Worm (Caenorhabditis elegans) whole organism, young adult: ENCODE measurements around the gene bath-37.
A peak's percentile ranks its signal among the peaks of the same experiment; 100 is the strongest.

Source experiments
- D2030.7 ChIP-seq: fragments of 200-800 bp; sonication (Bioruptor generic); IDR thresholded peaks from 2 replicates; pipeline ENCODE4 v1.3.6; 2022; ENCODE audit warnings: missing genetic modification reagents, missing genetic modification characterization, missing compliant biosample characterization
- F23B12.7 ChIP-seq: sonication (generic microtip); optimal IDR thresholded peaks from 2 replicates; lab custom pipeline; 2017; ENCODE audit warnings: missing genetic modification characterization, mild to moderate bottlenecking, missing compliant biosample characterization, antibody characterized with exemption, moderate library complexity; ENCODE audit not compliant: insufficient read depth
- F49E8.2 ChIP-seq: sonication (generic microtip); optimal IDR thresholded peaks from 3 replicates; lab custom pipeline; 2017; ENCODE audit warnings: missing genetic modification characterization, mild to moderate bottlenecking, missing compliant biosample characterization, antibody characterized with exemption, moderate library complexity; ENCODE audit not compliant: insufficient read depth
- F57C9.4 ChIP-seq: sonication (generic microtip); optimal IDR thresholded peaks from 2 replicates; lab custom pipeline; 2017; ENCODE audit warnings: mild to moderate bottlenecking, missing genetic modification characterization, missing compliant biosample characterization
- Y53G8AR.9 ChIP-seq: fragments of 200-800 bp; sonication (Bioruptor generic); conservative IDR thresholded peaks from 2 replicates; pipeline ENCODE4 v1.3.6; 2022; ENCODE audit warnings: missing genetic modification reagents, missing genetic modification characterization, missing compliant biosample characterization
- ZK185.1 ChIP-seq: sonication (generic microtip); optimal IDR thresholded peaks from 2 replicates; lab custom pipeline; 2016; ENCODE audit warnings: mild to moderate bottlenecking, missing genetic modification characterization, missing compliant biosample characterization; ENCODE audit not compliant: poor library complexity, severe bottlenecking
- attf-3 ChIP-seq: fragments of 200-800 bp; sonication (Bioruptor generic); conservative IDR thresholded peaks from 2 replicates; pipeline ENCODE4 v1.3.6; 2022; ENCODE audit warnings: missing genetic modification reagents, missing genetic modification characterization, missing compliant biosample characterization
- bed-1 ChIP-seq: fragments of 200-800 bp; sonication (Bioruptor generic); IDR thresholded peaks from 2 replicates; pipeline ENCODE4 v1.3.6; 2022; ENCODE audit warnings: missing genetic modification reagents, missing genetic modification characterization, missing compliant biosample characterization
- cebp-2 ChIP-seq: fragments of 200-800 bp; sonication (Bioruptor generic); IDR thresholded peaks from 2 replicates; pipeline ENCODE4 v1.3.6; 2022; ENCODE audit warnings: missing genetic modification characterization, missing compliant biosample characterization
- ceh-100 ChIP-seq: fragments of 200-800 bp; sonication (Bioruptor generic); IDR thresholded peaks from 2 replicates; pipeline ENCODE4 v1.3.6; 2022; ENCODE audit warnings: missing genetic modification reagents, missing genetic modification characterization, missing compliant biosample characterization
- ceh-27 ChIP-seq: fragments of 200-800 bp; sonication (Bioruptor generic); optimal IDR thresholded peaks from 2 replicates; lab custom pipeline; 2018; ENCODE audit warnings: mild to moderate bottlenecking, missing genetic modification characterization, moderate library complexity, missing compliant biosample characterization
- ceh-40 ChIP-seq: fragments of 200-800 bp; sonication (Bioruptor generic); IDR thresholded peaks from 2 replicates; pipeline ENCODE4 v1.3.6; 2022; ENCODE audit warnings: missing genetic modification characterization, missing compliant biosample characterization
- ceh-58 ChIP-seq: fragments of 200-800 bp; sonication (Bioruptor generic); IDR thresholded peaks from 2 replicates; pipeline ENCODE4 v1.3.6; 2022; ENCODE audit warnings: missing genetic modification characterization, missing compliant biosample characterization
- ceh-79 ChIP-seq: sonication (generic microtip); optimal IDR thresholded peaks from 2 replicates; lab custom pipeline; 2017; ENCODE audit warnings: mild to moderate bottlenecking, missing genetic modification characterization, missing compliant biosample characterization
- chd-7 ChIP-seq: sonication (generic microtip); optimal IDR thresholded peaks from 2 replicates; lab custom pipeline; 2016; ENCODE audit warnings: mild to moderate bottlenecking, missing genetic modification characterization, moderate library complexity, missing compliant biosample characterization
- efl-1 ChIP-seq: fragments of 150-350 bp; optimal IDR thresholded peaks from 2 replicates; lab custom pipeline; 2014; ENCODE audit warnings: missing biosample characterization, missing genetic modification reagents, missing genetic modification characterization
- egl-18 ChIP-seq: fragments of 200-800 bp; sonication (Bioruptor generic); IDR thresholded peaks from 2 replicates; pipeline ENCODE4 v1.3.6; 2022; ENCODE audit warnings: missing genetic modification reagents, missing genetic modification characterization, missing compliant biosample characterization
- ekl-4 ChIP-seq: fragments of 200-800 bp; sonication (Bioruptor generic); IDR thresholded peaks from 2 replicates; pipeline ENCODE4 v1.3.6; 2022; ENCODE audit warnings: missing genetic modification reagents, missing genetic modification characterization, missing compliant biosample characterization
- him-1 ChIP-seq: sonication (generic microtip); optimal IDR thresholded peaks from 2 replicates; lab custom pipeline; 2016; ENCODE audit warnings: missing genotype, missing genetic modification reagents, missing genetic modification characterization, missing compliant biosample characterization
- hmg-20 ChIP-seq: fragments of 200-800 bp; sonication (Bioruptor generic); IDR thresholded peaks from 2 replicates; pipeline ENCODE4 v1.3.6; 2022; ENCODE audit warnings: missing genetic modification reagents, missing genetic modification characterization, missing compliant biosample characterization
- lag-1 ChIP-seq: fragments of 200-800 bp; sonication (Bioruptor generic); IDR thresholded peaks from 2 replicates; pipeline ENCODE4 v1.3.6; 2022; ENCODE audit warnings: missing genetic modification reagents, missing genetic modification characterization, missing compliant biosample characterization
- lin-35 ChIP-seq, 3 experiments: fragments of 150-350 bp in 2 of 3; sonication (generic microtip) in 1 of 3; optimal IDR thresholded peaks; 2 replicates each; lab custom pipeline; 2014 to 2018; ENCODE audit warnings: missing biosample characterization in 3 of 3, missing genetic modification characterization in 3 of 3, missing genetic modification reagents in 3 of 3
- lin-54 ChIP-seq: fragments of 200-800 bp; sonication (Bioruptor generic); optimal IDR thresholded peaks from 2 replicates; lab custom pipeline; 2018; ENCODE audit warnings: mild to moderate bottlenecking, missing genetic modification characterization, missing compliant biosample characterization
- lsl-1 ChIP-seq: fragments of 200-800 bp; sonication (Bioruptor generic); optimal IDR thresholded peaks from 2 replicates; lab custom pipeline; 2018; ENCODE audit warnings: mild to moderate bottlenecking, missing genetic modification characterization, moderate library complexity, missing compliant biosample characterization
- lsy-27 ChIP-seq: sonication (generic microtip); optimal IDR thresholded peaks from 2 replicates; lab custom pipeline; 2017; ENCODE audit warnings: missing genetic modification characterization, mild to moderate bottlenecking, missing compliant biosample characterization, antibody characterized with exemption, missing genotype, borderline replicate concordance; ENCODE audit not compliant: insufficient read depth
- madf-3 ChIP-seq: fragments of 200-800 bp; sonication (Bioruptor generic); IDR thresholded peaks from 2 replicates; pipeline ENCODE4 v1.3.6; 2022; ENCODE audit warnings: missing genetic modification reagents, missing genetic modification characterization, missing compliant biosample characterization
- madf-6 ChIP-seq: fragments of 200-800 bp; sonication (Bioruptor generic); IDR thresholded peaks from 2 replicates; pipeline ENCODE4 v1.3.6; 2022; ENCODE audit warnings: missing genetic modification reagents, missing genetic modification characterization, missing compliant biosample characterization
- madf-8 ChIP-seq: fragments of 200-800 bp; sonication (Bioruptor generic); conservative IDR thresholded peaks from 2 replicates; pipeline ENCODE4 v1.3.6; 2022; ENCODE audit warnings: missing genetic modification reagents, missing genetic modification characterization, missing compliant biosample characterization
- mes-4 ChIP-seq: sonication (generic microtip); optimal IDR thresholded peaks from 2 replicates; lab custom pipeline; 2016; ENCODE audit warnings: missing genotype, missing genetic modification characterization, missing compliant biosample characterization
- nfya-1 ChIP-seq: sonication (generic microtip); optimal IDR thresholded peaks from 2 replicates; lab custom pipeline; 2017; ENCODE audit warnings: antibody characterized with exemption, missing compliant biosample characterization, missing genetic modification characterization, borderline replicate concordance; ENCODE audit not compliant: insufficient read depth
- nfya-2 ChIP-seq: fragments of 200-800 bp; sonication (Bioruptor generic); IDR thresholded peaks from 2 replicates; pipeline ENCODE4 v1.3.6; 2022; ENCODE audit warnings: missing genetic modification reagents, missing genetic modification characterization, missing compliant biosample characterization
- nfyb-1 ChIP-seq: fragments of 200-800 bp; sonication (Bioruptor generic); IDR thresholded peaks from 2 replicates; pipeline ENCODE4 v1.3.6; 2022; ENCODE audit warnings: missing genetic modification reagents, missing genetic modification characterization, missing compliant biosample characterization
- nhr-120 ChIP-seq: fragments of 200-800 bp; sonication (Bioruptor generic); IDR thresholded peaks from 2 replicates; pipeline ENCODE4 v1.3.6; 2022; ENCODE audit warnings: missing genetic modification characterization, missing compliant biosample characterization
- nhr-179 ChIP-seq: sonication (generic microtip); optimal IDR thresholded peaks from 2 replicates; lab custom pipeline; 2016; ENCODE audit warnings: mild to moderate bottlenecking, missing genetic modification characterization, missing compliant biosample characterization
- nhr-80 ChIP-seq: sonication (generic microtip); optimal IDR thresholded peaks from 2 replicates; lab custom pipeline; 2016; ENCODE audit warnings: missing genetic modification characterization, missing compliant biosample characterization
- nhr-90 ChIP-seq: sonication (generic microtip); optimal IDR thresholded peaks from 2 replicates; lab custom pipeline; 2016; ENCODE audit warnings: missing genotype, mild to moderate bottlenecking, missing genetic modification characterization, missing compliant biosample characterization
- pha-4 ChIP-seq: fragments of 150-350 bp; sonication (generic microtip); optimal IDR thresholded peaks from 2 replicates; lab custom pipeline; 2014; ENCODE audit warnings: missing biosample characterization, missing genetic modification reagents, missing genetic modification characterization
- rcor-1 ChIP-seq: fragments of 200-800 bp; sonication (Bioruptor generic); IDR thresholded peaks from 2 replicates; pipeline ENCODE4 v1.3.6; 2022; ENCODE audit warnings: missing genetic modification reagents, missing genetic modification characterization, missing compliant biosample characterization
- repo-1 ChIP-seq: sonication (generic microtip); optimal IDR thresholded peaks from 2 replicates; lab custom pipeline; 2017; ENCODE audit warnings: mild to moderate bottlenecking, missing genetic modification characterization, missing compliant biosample characterization
- snpc-1.1 ChIP-seq: sonication (generic microtip); optimal IDR thresholded peaks from 2 replicates; lab custom pipeline; 2017; ENCODE audit warnings: missing genetic modification characterization, mild to moderate bottlenecking, missing compliant biosample characterization, antibody characterized with exemption, moderate library complexity, missing genotype, missing genetic modification reagents; ENCODE audit not compliant: insufficient read depth
- snpc-1.3 ChIP-seq: sonication (generic microtip); optimal IDR thresholded peaks from 2 replicates; lab custom pipeline; 2017; ENCODE audit warnings: missing genetic modification characterization, mild to moderate bottlenecking, missing compliant biosample characterization, antibody characterized with exemption, moderate library complexity, missing genotype, missing genetic modification reagents; ENCODE audit not compliant: insufficient read depth
- somi-1 ChIP-seq: fragments of 200-800 bp; sonication (Bioruptor generic); optimal IDR thresholded peaks from 2 replicates; lab custom pipeline; 2018; ENCODE audit warnings: mild to moderate bottlenecking, missing genetic modification characterization, missing compliant biosample characterization
- tbp1 ChIP-seq: fragments of 200-800 bp; sonication (Bioruptor generic); optimal IDR thresholded peaks from 2 replicates; lab custom pipeline; 2018; ENCODE audit warnings: mild to moderate bottlenecking, missing genetic modification characterization, missing compliant biosample characterization
- unc-62 ChIP-seq: fragments of 150-350 bp; optimal IDR thresholded peaks from 2 replicates; lab custom pipeline; 2014; ENCODE audit warnings: missing biosample characterization, missing genetic modification reagents, missing genetic modification characterization
- xnd-1 ChIP-seq: sonication (generic microtip); optimal IDR thresholded peaks from 2 replicates; lab custom pipeline; 2016; ENCODE audit warnings: missing genotype, missing genetic modification reagents, missing genetic modification characterization, missing compliant biosample characterization
- ztf-28 ChIP-seq: fragments of 200-800 bp; sonication (Bioruptor generic); IDR thresholded peaks from 2 replicates; pipeline ENCODE4 v1.3.6; 2022; ENCODE audit warnings: missing genetic modification reagents, missing genetic modification characterization, missing compliant biosample characterization

The bath-37 gene

DNA sequence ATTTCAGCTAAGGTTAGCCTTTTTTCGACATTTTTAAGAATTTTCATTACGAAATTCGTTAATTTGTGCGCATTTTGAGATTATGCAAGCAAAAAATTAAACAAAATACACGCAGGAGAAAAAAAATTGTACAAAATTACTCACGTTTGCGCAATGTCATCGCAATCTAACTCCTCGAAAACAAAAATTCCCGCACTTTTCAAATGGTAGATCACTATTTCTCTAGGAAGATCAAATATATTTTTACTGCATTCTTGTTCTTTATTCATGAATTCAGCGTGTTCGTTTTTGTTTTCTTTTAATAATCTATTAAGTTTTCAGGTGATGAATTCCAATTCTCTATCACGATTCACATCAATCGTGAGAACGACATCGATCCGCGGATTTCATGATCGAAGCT is 37.7 kb upstream of the bath-37 start, which contains the start of the genes T12G3.6 and mrpl-51:
T12G3.6 (minus strand) TSS at position 269 of the 400 bp plus-strand sequence.
mrpl-51 (plus strand) TSS at position 322 of the 400 bp plus-strand sequence.
- TF ChIP-seq efl-1: peak; percentile 73
- TF ChIP-seq madf-6: peak; percentile 78
- peak; percentile 22; the same call in 1 of the 2 replicates for TF ChIP-seq D2030.7
- peak; percentile 45 for TF ChIP-seq xnd-1
- TF ChIP-seq madf-8 (GFP tag; lab: Robert Waterston, UW): peak; percentile 36
- peak; percentile 21 for TF ChIP-seq lin-54 (GFP tag; lab: Kevin White, UChicago)
- no peak for TF ChIP-seq ztf-28 (GFP tag; lab: Robert Waterston, UW)
- TF ChIP-seq lag-1 (GFP tag; lab: Robert Waterston, UW): no peak

ce11 chrIV:12032383-12032782 is 36.3 kb upstream of the bath-37 start:
- TF ChIP-seq rcor-1: no peak
- TF ChIP-seq unc-62 (GFP tag; lab: Kevin White, UChicago): peak; percentile 36
- TF ChIP-seq lsy-27 (tag; lab: Kevin White, UChicago): no peak
- TF ChIP-seq nhr-80 (tag; lab: Kevin White, UChicago): peak; percentile 98
- TF ChIP-seq nhr-120 (GFP tag; lab: Robert Waterston, UW): no peak
- no peak for TF ChIP-seq ceh-79 (tag; lab: Kevin White, UChicago)
- TF ChIP-seq ceh-58 (GFP tag; lab: Robert Waterston, UW): no peak
- TF ChIP-seq nhr-179 (tag; lab: Kevin White, UChicago): no peak
- TF ChIP-seq F23B12.7 (tag; lab: Kevin White, UChicago): no peak
- peak; percentile 63 for TF ChIP-seq ZK185.1 (tag; lab: Kevin White, UChicago)
- TF ChIP-seq him-1 (tag; lab: Kevin White, UChicago): no peak
- no peak for TF ChIP-seq ceh-40 (GFP tag; lab: Robert Waterston, UW)
- no peak for TF ChIP-seq F57C9.4 (tag; lab: Kevin White, UChicago)
- no peak for TF ChIP-seq egl-18 (GFP tag; lab: Robert Waterston, UW)
- no peak for TF ChIP-seq attf-3 (GFP tag; lab: Robert Waterston, UW)
- TF ChIP-seq bed-1 (GFP tag; lab: Robert Waterston, UW): no peak
- TF ChIP-seq lsl-1 (GFP tag; lab: Kevin White, UChicago): no peak
- no peak for TF ChIP-seq F49E8.2 (tag; lab: Kevin White, UChicago)
- TF ChIP-seq nhr-90 (tag; lab: Kevin White, UChicago): peak; percentile 71
- TF ChIP-seq mes-4 (tag; lab: Kevin White, UChicago): no peak
- TF ChIP-seq hmg-20: 0 out of 2 replicates have a peak, but pooled peaks have one; percentile 33
- peak; percentile 76 for TF ChIP-seq nfyb-1 (GFP tag; lab: Robert Waterston, UW)
- TF ChIP-seq madf-3 (GFP tag; lab: Robert Waterston, UW): no peak
- TF ChIP-seq madf-8 (GFP tag; lab: Robert Waterston, UW): no peak
- TF ChIP-seq cebp-2 (GFP tag; lab: Robert Waterston, UW): no peak
- no peak for TF ChIP-seq snpc-1.1 (tag; lab: Kevin White, UChicago)
- peak; percentile 86 for TF ChIP-seq somi-1 (GFP tag; lab: Kevin White, UChicago)
- peak; percentile 90 for TF ChIP-seq ceh-27 (GFP tag; lab: Kevin White, UChicago)
- TF ChIP-seq ceh-100 (GFP tag; lab: Robert Waterston, UW): no peak
- no peak for TF ChIP-seq snpc-1.3
- TF ChIP-seq Y53G8AR.9 (GFP tag; lab: Robert Waterston, UW): no peak; the same call in 1 of the 2 replicates
- TF ChIP-seq chd-7 (tag; lab: Kevin White, UChicago): peak; percentile 84
- TF ChIP-seq pha-4 (tag; lab: Kevin White, UChicago): no peak
- peak; percentile 62 for TF ChIP-seq tbp1 (GFP tag; lab: Kevin White, UChicago)
- peak; percentile 70 for TF ChIP-seq lin-54 (GFP tag; lab: Kevin White, UChicago)
- peak; percentile 79 for TF ChIP-seq repo-1 (tag; lab: Kevin White, UChicago)
- peak; percentile 80 for TF ChIP-seq ekl-4 (GFP tag; lab: Robert Waterston, UW)
- TF ChIP-seq lin-35 (GFP tag; optimal IDR thresholded peaks at IDR 0.05; lab: Kevin White, UChicago): peak in 1 of 3 experiments; percentile 67
- no peak for TF ChIP-seq nfya-1 (tag; lab: Kevin White, UChicago)
- TF ChIP-seq nfya-2 (GFP tag; lab: Robert Waterston, UW): no peak
